Worm (Caenorhabditis elegans) whole organism, late embryonic: ENCODE data around the gene R12H7.4.

ENCODE experiments used
- C08G9.2 ChIP-seq: sonication (generic microtip); optimal IDR thresholded peaks from 2 replicates; lab custom pipeline; 2016; ENCODE audit warnings: mild to moderate bottlenecking, missing genetic modification characterization, moderate library complexity, missing compliant biosample characterization
- C38D4.7 ChIP-seq: fragments of 200-800 bp; sonication (Bioruptor generic); optimal IDR thresholded peaks from 2 replicates; lab custom pipeline; 2018; ENCODE audit warnings: mild to moderate bottlenecking, missing genetic modification characterization, moderate library complexity, missing compliant biosample characterization
- F13H6.1 ChIP-seq: sonication (generic microtip); optimal IDR thresholded peaks from 2 replicates; lab custom pipeline; 2016; ENCODE audit warnings: missing genetic modification characterization, missing compliant biosample characterization
- K02D7.2 ChIP-seq: sonication (generic microtip); optimal IDR thresholded peaks from 2 replicates; lab custom pipeline; 2017; ENCODE audit warnings: mild to moderate bottlenecking, missing genetic modification characterization, missing compliant biosample characterization
- T23F11.4 ChIP-seq: fragments of 200-800 bp; sonication (Bioruptor generic); optimal IDR thresholded peaks from 2 replicates; lab custom pipeline; 2018; ENCODE audit warnings: mild to moderate bottlenecking, missing genetic modification characterization, missing compliant biosample characterization
- Y22D7AL.16 ChIP-seq: sonication (generic microtip); optimal IDR thresholded peaks from 2 replicates; lab custom pipeline; 2016; ENCODE audit warnings: missing genetic modification characterization, missing compliant biosample characterization
- ahr-1 ChIP-seq: sonication (generic microtip); optimal IDR thresholded peaks from 2 replicates; lab custom pipeline; 2016; ENCODE audit warnings: missing genetic modification characterization, missing compliant biosample characterization
- ceh-19 ChIP-seq: fragments of 200-800 bp; sonication (Bioruptor generic); optimal IDR thresholded peaks from 2 replicates; lab custom pipeline; 2018; ENCODE audit warnings: mild to moderate bottlenecking, missing genetic modification characterization, missing compliant biosample characterization
- ceh-2 ChIP-seq: sonication (generic microtip); optimal IDR thresholded peaks from 2 replicates; lab custom pipeline; 2016; ENCODE audit warnings: missing genotype, missing genetic modification characterization, missing compliant biosample characterization
- ceh-22 ChIP-seq: sonication (generic microtip); optimal IDR thresholded peaks from 2 replicates; lab custom pipeline; 2017; ENCODE audit warnings: missing biosample characterization, missing genetic modification characterization
- ceh-24 ChIP-seq: sonication (generic microtip); optimal IDR thresholded peaks from 2 replicates; lab custom pipeline; 2016; ENCODE audit warnings: mild to moderate bottlenecking, missing genetic modification characterization, missing compliant biosample characterization
- ceh-31 ChIP-seq: sonication (generic microtip); optimal IDR thresholded peaks from 2 replicates; lab custom pipeline; 2016; ENCODE audit warnings: missing genetic modification characterization, missing compliant biosample characterization
- ceh-34 ChIP-seq: sonication (generic microtip); optimal IDR thresholded peaks from 2 replicates; lab custom pipeline; 2016; ENCODE audit warnings: mild to moderate bottlenecking, missing genetic modification characterization, missing compliant biosample characterization
- ceh-48 ChIP-seq: sonication (generic microtip); optimal IDR thresholded peaks from 2 replicates; lab custom pipeline; 2016; ENCODE audit warnings: missing genetic modification characterization, inconsistent platforms, missing compliant biosample characterization
- ceh-6 ChIP-seq: fragments of 200-800 bp; sonication (Bioruptor generic); optimal IDR thresholded peaks from 2 replicates; lab custom pipeline; 2018; ENCODE audit warnings: mild to moderate bottlenecking, missing genetic modification characterization, missing compliant biosample characterization
- ceh-9 ChIP-seq: sonication (generic microtip); optimal IDR thresholded peaks from 2 replicates; lab custom pipeline; 2016; ENCODE audit warnings: mild to moderate bottlenecking, missing genetic modification characterization, inconsistent platforms, missing compliant biosample characterization
- dmd-4 ChIP-seq: sonication (generic microtip); optimal IDR thresholded peaks from 2 replicates; lab custom pipeline; 2016; ENCODE audit warnings: borderline replicate concordance, missing genetic modification characterization, missing compliant biosample characterization
- dve-1 ChIP-seq: sonication (generic microtip); optimal IDR thresholded peaks from 2 replicates; lab custom pipeline; 2017; ENCODE audit warnings: antibody characterized with exemption, mild to moderate bottlenecking, missing genetic modification characterization, missing compliant biosample characterization
- elt-4 ChIP-seq: sonication (generic microtip); optimal IDR thresholded peaks from 2 replicates; lab custom pipeline; 2016; ENCODE audit warnings: missing genetic modification characterization, missing compliant biosample characterization
- ets-4 ChIP-seq: sonication (generic microtip); optimal IDR thresholded peaks from 2 replicates; lab custom pipeline; 2016; ENCODE audit warnings: missing genetic modification characterization, missing compliant biosample characterization
- eyg-1 ChIP-seq: sonication (generic microtip); optimal IDR thresholded peaks from 2 replicates; lab custom pipeline; 2016; ENCODE audit warnings: missing genotype, missing genetic modification characterization, missing compliant biosample characterization
- fkh-10 ChIP-seq: fragments of 150-350 bp; optimal IDR thresholded peaks from 2 replicates; lab custom pipeline; 2014; ENCODE audit warnings: missing biosample characterization, missing genetic modification reagents, missing genetic modification characterization
- fkh-6 ChIP-seq: sonication (generic microtip); optimal IDR thresholded peaks from 2 replicates; lab custom pipeline; 2016; ENCODE audit warnings: missing genetic modification characterization, missing compliant biosample characterization
- gmeb-2 ChIP-seq: sonication (generic microtip); optimal IDR thresholded peaks from 2 replicates; lab custom pipeline; 2016; ENCODE audit warnings: missing genetic modification characterization, inconsistent platforms, missing compliant biosample characterization
- hlh-13 ChIP-seq: fragments of 200-800 bp; sonication (Bioruptor generic); optimal IDR thresholded peaks from 2 replicates; lab custom pipeline; 2018; ENCODE audit warnings: mild to moderate bottlenecking, missing genetic modification characterization, missing compliant biosample characterization
- hlh-15 ChIP-seq: sonication (generic microtip); optimal IDR thresholded peaks from 2 replicates; lab custom pipeline; 2016; ENCODE audit warnings: missing genetic modification characterization, missing compliant biosample characterization
- hlh-30 ChIP-seq: sonication (generic microtip); optimal IDR thresholded peaks from 2 replicates; lab custom pipeline; 2017; ENCODE audit warnings: antibody characterized with exemption, missing genetic modification characterization, missing compliant biosample characterization; ENCODE audit not compliant: insufficient read depth
- lim-6 ChIP-seq: sonication (generic microtip); optimal IDR thresholded peaks from 2 replicates; lab custom pipeline; 2016; ENCODE audit warnings: missing genetic modification characterization, missing compliant biosample characterization
- madf-2 ChIP-seq: sonication (generic microtip); optimal IDR thresholded peaks from 2 replicates; lab custom pipeline; 2017; ENCODE audit warnings: missing genetic modification characterization, missing compliant biosample characterization
- nhr-11 ChIP-seq: fragments of 150-350 bp; optimal IDR thresholded peaks from 2 replicates; lab custom pipeline; 2014; ENCODE audit warnings: missing biosample characterization, missing genetic modification characterization
- nhr-232 ChIP-seq: sonication (generic microtip); optimal IDR thresholded peaks from 2 replicates; lab custom pipeline; 2016; ENCODE audit warnings: missing genetic modification characterization, missing compliant biosample characterization
- npax-4 ChIP-seq: sonication (generic microtip); optimal IDR thresholded peaks from 2 replicates; lab custom pipeline; 2016; ENCODE audit warnings: missing genetic modification characterization, missing compliant biosample characterization
- odd-2 ChIP-seq: sonication (generic microtip); optimal IDR thresholded peaks from 2 replicates; lab custom pipeline; 2017; ENCODE audit warnings: antibody characterized with exemption, mild to moderate bottlenecking, missing genetic modification characterization, missing compliant biosample characterization
- pag-3 ChIP-seq: sonication (generic microtip); optimal IDR thresholded peaks from 2 replicates; lab custom pipeline; 2016; ENCODE audit warnings: missing compliant biosample characterization, missing genetic modification characterization, borderline replicate concordance
- pat-9 ChIP-seq: fragments of 200-800 bp; sonication (Bioruptor generic); optimal IDR thresholded peaks from 2 replicates; lab custom pipeline; 2018; ENCODE audit warnings: mild to moderate bottlenecking, missing genetic modification characterization, moderate library complexity, missing compliant biosample characterization
- pax-1 ChIP-seq: fragments of 150-350 bp; optimal IDR thresholded peaks from 2 replicates; lab custom pipeline; 2014; ENCODE audit warnings: missing biosample characterization, missing genetic modification characterization
- pha-4 ChIP-seq: fragments of 150-350 bp; optimal IDR thresholded peaks from 2 replicates; lab custom pipeline; 2018; ENCODE audit warnings: missing biosample characterization, missing genetic modification reagents, missing genetic modification characterization
- ref-2 ChIP-seq: sonication (generic microtip); optimal IDR thresholded peaks from 2 replicates; lab custom pipeline; 2016; ENCODE audit warnings: missing genetic modification characterization, missing compliant biosample characterization
- rnt-1 ChIP-seq: sonication (generic microtip); optimal IDR thresholded peaks from 2 replicates; lab custom pipeline; 2016; ENCODE audit warnings: missing genetic modification characterization, missing compliant biosample characterization
- sox-4 ChIP-seq: sonication (generic microtip); optimal IDR thresholded peaks from 2 replicates; lab custom pipeline; 2017; ENCODE audit warnings: mild to moderate bottlenecking, missing genetic modification characterization, inconsistent platforms, missing compliant biosample characterization
- syd-9 ChIP-seq: sonication (generic microtip); optimal IDR thresholded peaks from 2 replicates; lab custom pipeline; 2016; ENCODE audit warnings: mild to moderate bottlenecking, missing genetic modification characterization, moderate library complexity, missing compliant biosample characterization
- tbx-2 ChIP-seq: sonication (generic microtip); optimal IDR thresholded peaks from 2 replicates; lab custom pipeline; 2016; ENCODE audit warnings: missing genetic modification characterization, missing compliant biosample characterization
- tbx-7 ChIP-seq: sonication (generic microtip); optimal IDR thresholded peaks from 2 replicates; lab custom pipeline; 2016; ENCODE audit warnings: missing genotype, missing genetic modification characterization, missing compliant biosample characterization
- ttx-3 ChIP-seq: sonication (generic microtip); optimal IDR thresholded peaks from 2 replicates; lab custom pipeline; 2016; ENCODE audit warnings: missing genetic modification reagents, missing genetic modification characterization, missing compliant biosample characterization
- unc-3 ChIP-seq, 2 experiments: fragments of 200-800 bp in 1 of 2; sonication (Bioruptor generic) in 1 of 2; sonication (generic microtip) in 1 of 2; conservative IDR thresholded peaks in 1 of 2; optimal IDR thresholded peaks in 1 of 2; 2 replicates each; pipeline versions ENCODE4 v1.3.6 to Lab custom; 2016 to 2022; ENCODE audit warnings: missing compliant biosample characterization in 2 of 2, missing genetic modification characterization in 2 of 2, missing genetic modification reagents in 1 of 2
- unc-42 ChIP-seq: sonication (generic microtip); optimal IDR thresholded peaks from 2 replicates; lab custom pipeline; 2016; ENCODE audit warnings: missing genotype, missing genetic modification characterization, missing compliant biosample characterization
- unc-55 ChIP-seq: sonication (generic microtip); optimal IDR thresholded peaks from 2 replicates; lab custom pipeline; 2017; ENCODE audit warnings: missing biosample characterization, missing genetic modification reagents, missing genetic modification characterization
- unc-86 ChIP-seq: sonication (generic microtip); optimal IDR thresholded peaks from 2 replicates; lab custom pipeline; 2016; ENCODE audit warnings: missing genetic modification characterization, missing compliant biosample characterization
- zip-5 ChIP-seq: sonication (generic microtip); optimal IDR thresholded peaks from 2 replicates; lab custom pipeline; 2016; ENCODE audit warnings: missing genetic modification characterization, missing compliant biosample characterization
- ztf-16 ChIP-seq: sonication (generic microtip); optimal IDR thresholded peaks from 2 replicates; lab custom pipeline; 2017; ENCODE audit warnings: missing genetic modification characterization, missing compliant biosample characterization

Gene R12H7.4

DNA sequence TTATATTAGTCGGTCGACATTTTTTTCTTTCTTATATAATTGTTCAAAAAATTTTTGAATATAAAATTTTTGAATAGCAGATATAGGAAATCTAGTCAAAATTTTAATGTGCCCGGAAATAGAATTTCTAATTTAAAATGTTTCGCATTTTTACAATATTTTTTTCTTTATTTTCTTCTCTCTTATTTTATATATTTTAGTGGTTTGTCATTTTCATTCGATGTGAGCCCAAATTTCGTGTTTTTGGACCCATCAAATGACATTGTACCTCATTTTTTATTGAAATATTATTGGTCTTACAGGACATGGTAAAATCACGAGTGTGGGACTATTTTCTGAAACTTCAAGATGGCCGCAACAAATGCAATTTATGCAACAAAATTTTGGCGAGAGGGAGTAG lies 45.3 kb downstream of the R12H7.4 start, which contains the start of gene K09A11.1:
Gene K09A11.1 (plus strand): TSS at position 301 of the 400 bp plus-strand sequence.
- TF ChIP-seq ceh-19 (no peak), C08G9.2 (tag; lab: Kevin White, UChicago) (no peak), ceh-48 (tag; lab: Kevin White, UChicago) (no peak)
- TF ChIP-seq, all 69 proteins: peak for 0

DNA sequence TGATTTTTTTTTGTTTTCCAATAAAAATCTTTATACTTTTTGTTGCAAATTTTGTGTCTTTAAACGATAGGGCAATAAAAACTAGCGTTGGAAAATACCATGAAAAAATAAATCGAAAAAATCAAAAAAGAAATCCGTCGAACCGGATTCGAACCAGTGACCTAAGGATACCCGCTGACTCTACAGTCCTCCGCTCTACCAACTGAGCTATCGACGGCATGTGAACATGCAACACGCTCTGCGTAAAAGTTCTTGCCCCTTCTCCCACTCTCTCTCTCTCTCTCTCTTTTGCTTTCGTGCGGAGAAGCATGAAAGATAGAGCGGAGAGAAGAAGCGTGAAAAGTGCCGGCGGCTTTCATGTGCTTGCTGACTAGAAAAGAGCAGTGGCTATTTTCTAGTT lies 47.6 kb downstream of the R12H7.4 start:
- peak; percentile 48 for TF ChIP-seq ceh-34 (tag; lab: Kevin White, UChicago)
- no peak for TF ChIP-seq pax-1 (tag; lab: Kevin White, UChicago)
- peak; percentile 87 for TF ChIP-seq unc-3 (GFP tag; conservative IDR thresholded peaks at IDR 0.05; lab: Robert Waterston, UW)
- TF ChIP-seq unc-3 (tag; optimal IDR thresholded peaks at IDR 0.05; lab: Kevin White, UChicago), result peak; percentile 67
- peak; percentile 80 for TF ChIP-seq ref-2
- no peak for TF ChIP-seq fkh-10 (GFP tag; lab: Kevin White, UChicago)
- peak; percentile 65 for TF ChIP-seq ceh-31 (tag; lab: Kevin White, UChicago)
- TF ChIP-seq madf-2 (tag; lab: Kevin White, UChicago), result peak; percentile 70
- TF ChIP-seq unc-42 (tag; lab: Kevin White, UChicago), result no peak
- TF ChIP-seq ceh-6 (GFP tag; lab: Kevin White, UChicago), result peak; percentile 63
- TF ChIP-seq ceh-22 (tag; lab: Kevin White, UChicago), result no peak
- TF ChIP-seq ets-4 (tag; lab: Kevin White, UChicago), result peak; percentile 56
- TF ChIP-seq C08G9.2 (tag; lab: Kevin White, UChicago), result peak; percentile 72
- TF ChIP-seq Y22D7AL.16 (tag; lab: Kevin White, UChicago), result peak; percentile 76
- peak; percentile 12 for TF ChIP-seq hlh-30 (tag; lab: Kevin White, UChicago)
- peak; percentile 52 for TF ChIP-seq npax-4
- peak; percentile 43 for TF ChIP-seq zip-5 (tag; lab: Kevin White, UChicago)
- no peak for TF ChIP-seq odd-2
- peak; percentile 78 for TF ChIP-seq pat-9 (tag; lab: Kevin White, UChicago)
- TF ChIP-seq gmeb-2 (tag; lab: Kevin White, UChicago), result peak; percentile 81
- peak; percentile 58 for TF ChIP-seq ceh-2 (tag; lab: Kevin White, UChicago)
- TF ChIP-seq ztf-16, result peak; percentile 76
- peak; percentile 86 for TF ChIP-seq ceh-19
- no peak for TF ChIP-seq pag-3 (tag; lab: Kevin White, UChicago)
- TF ChIP-seq lim-6 (tag; lab: Kevin White, UChicago), result no peak
- peak; percentile 81 for TF ChIP-seq sox-4 (tag; lab: Kevin White, UChicago)
- TF ChIP-seq dve-1 (tag; lab: Kevin White, UChicago), result peak; percentile 60
- TF ChIP-seq fkh-6 (tag; lab: Kevin White, UChicago), result peak; percentile 64
- peak; percentile 62 for TF ChIP-seq T23F11.4 (GFP tag; lab: Kevin White, UChicago)
- TF ChIP-seq ceh-24, result peak; percentile 60
- TF ChIP-seq C38D4.7 (GFP tag; lab: Kevin White, UChicago), result peak; percentile 77
- TF ChIP-seq ahr-1 (tag; lab: Kevin White, UChicago), result peak; percentile 31
- peak; percentile 41 for TF ChIP-seq tbx-2
- TF ChIP-seq F13H6.1 (tag; lab: Kevin White, UChicago), result peak; percentile 69
- TF ChIP-seq unc-86, result peak; percentile 78
- TF ChIP-seq nhr-232 (tag; lab: Kevin White, UChicago), result peak; percentile 71
- peak; percentile 10 for TF ChIP-seq rnt-1 (tag; lab: Kevin White, UChicago)
- peak; percentile 64 for TF ChIP-seq K02D7.2
- TF ChIP-seq ttx-3 (tag; lab: Kevin White, UChicago), result peak; percentile 73
- TF ChIP-seq dmd-4 (tag; lab: Kevin White, UChicago), result peak; percentile 79
- peak; percentile 64 for TF ChIP-seq eyg-1 (tag; lab: Kevin White, UChicago)
- no peak for TF ChIP-seq unc-55 (GFP tag; lab: Kevin White, UChicago)
- TF ChIP-seq elt-4 (tag; lab: Kevin White, UChicago), result no peak
- peak; percentile 64 for TF ChIP-seq syd-9 (tag; lab: Kevin White, UChicago)
- TF ChIP-seq ceh-9, result peak; percentile 25
- peak; percentile 10 for TF ChIP-seq tbx-7 (tag; lab: Kevin White, UChicago)
- no peak for TF ChIP-seq pha-4 (tag; lab: Kevin White, UChicago)
- no peak for TF ChIP-seq nhr-11 (tag; lab: Kevin White, UChicago)
- peak; percentile 80 for TF ChIP-seq hlh-15 (tag; lab: Kevin White, UChicago)
- TF ChIP-seq hlh-13 (GFP tag; lab: Kevin White, UChicago), result peak; percentile 62
